Worm (Caenorhabditis elegans) whole organism, L2 larva: ENCODE measurements around the gene srw-15.
"Not testable (repeated sequence)": the region's sequence is repeated elsewhere in the genome, so short reads cannot be mapped to it uniquely, and the experiment has no call there.

Experiments used
- ama-1 ChIP-seq: fragments of 150-350 bp; optimal IDR thresholded peaks from 2 replicates; lab custom pipeline; 2018; ENCODE audit warnings: inconsistent platforms
- lsy-2 ChIP-seq, 2 experiments: fragments of 150-350 bp in 1 of 2; sonication (generic microtip) in 1 of 2; optimal IDR thresholded peaks; 2 replicates each; lab custom pipeline; 2014 to 2017; ENCODE audit warnings: missing biosample characterization in 2 of 2, missing genetic modification characterization in 2 of 2

- TF ChIP-seq ama-1 (lab: Kevin White, UChicago); lsy-2 (tag; optimal IDR thresholded peaks at IDR 0.05; lab: Kevin White, UChicago): not testable (repeated sequence)
These were observed 26.3 kb downstream of the srw-15 start, which contains the start of gene srsx-39 for ce11 chrV:15256669-15257068.
